Fruit fly (Drosophila melanogaster) whole organism, embryonic: ENCODE data around the gene mAChR-B.
A peak's percentile ranks its signal among the peaks of the same experiment; 100 is the strongest.

Experiments
- Asciz ChIP-seq: fragments of 200-800 bp; sonication (Bioruptor generic); optimal IDR thresholded peaks from 2 replicates; lab custom pipeline; 2017; ENCODE audit warnings: missing biosample characterization, mild to moderate bottlenecking, missing genetic modification characterization, missing genetic modification reagents
- Atf-2 ChIP-seq: fragments of 200-800 bp; sonication (Bioruptor generic); optimal IDR thresholded peaks from 2 replicates; lab custom pipeline; 2016; ENCODE audit warnings: missing biosample characterization, missing genetic modification characterization
- BtbVII ChIP-seq: fragments of 200-800 bp; sonication (Bioruptor generic); optimal IDR thresholded peaks from 3 replicates; lab custom pipeline; 2017; ENCODE audit warnings: missing biosample characterization, mild to moderate bottlenecking, missing genetic modification characterization
- Bteb2 ChIP-seq: fragments of 200-800 bp; sonication (Bioruptor generic); optimal IDR thresholded peaks from 2 replicates; lab custom pipeline; 2016; ENCODE audit warnings: missing biosample characterization, missing genetic modification characterization
- C15 ChIP-seq: fragments of 200-800 bp; sonication (Bioruptor generic); IDR thresholded peaks from 3 replicates; pipeline ENCODE4 v1.3.6; 2022; ENCODE audit warnings: missing biosample characterization, missing genetic modification characterization
- CG11695 ChIP-seq: fragments of 200-800 bp; sonication (Bioruptor generic); IDR thresholded peaks from 3 replicates; pipeline ENCODE4 v1.3.6; 2022; ENCODE audit warnings: missing biosample characterization, missing genetic modification characterization
- CG12219 ChIP-seq: fragments of 200-800 bp; sonication (Bioruptor generic); optimal IDR thresholded peaks from 3 replicates; lab custom pipeline; 2018; ENCODE audit warnings: missing biosample characterization, mild to moderate bottlenecking, missing genetic modification characterization
- CG12744 ChIP-seq: fragments of 200-800 bp; sonication (Bioruptor generic); optimal IDR thresholded peaks from 2 replicates; lab custom pipeline; 2016; ENCODE audit warnings: missing biosample characterization, missing genetic modification characterization
- CG15011 ChIP-seq: fragments of 200-800 bp; sonication (Bioruptor generic); optimal IDR thresholded peaks from 3 replicates; lab custom pipeline; 2018; ENCODE audit warnings: missing biosample characterization, mild to moderate bottlenecking, missing genetic modification characterization
- CG15696 ChIP-seq: fragments of 200-800 bp; sonication (Bioruptor generic); optimal IDR thresholded peaks from 2 replicates; lab custom pipeline; 2019; ENCODE audit warnings: missing biosample characterization, mild to moderate bottlenecking, missing genetic modification characterization, moderate library complexity
- CG16863 ChIP-seq: fragments of 200-800 bp; sonication (Bioruptor generic); optimal IDR thresholded peaks from 3 replicates; lab custom pipeline; 2016; ENCODE audit warnings: missing biosample characterization, missing genetic modification characterization
- CG17186 ChIP-seq: fragments of 200-800 bp; sonication (Bioruptor generic); optimal IDR thresholded peaks from 3 replicates; lab custom pipeline; 2017; ENCODE audit warnings: missing biosample characterization, missing genetic modification reagents, missing genetic modification characterization
- CG17802 ChIP-seq: fragments of 200-800 bp; sonication (Bioruptor generic); optimal IDR thresholded peaks from 2 replicates; lab custom pipeline; 2018; ENCODE audit warnings: missing biosample characterization, mild to moderate bottlenecking, missing genetic modification characterization, moderate library complexity
- CG31365 ChIP-seq: fragments of 200-800 bp; sonication (Bioruptor generic); optimal IDR thresholded peaks from 2 replicates; lab custom pipeline; 2018; ENCODE audit warnings: missing biosample characterization, mild to moderate bottlenecking, missing genetic modification characterization
- CG3163 ChIP-seq: fragments of 200-800 bp; sonication (Bioruptor generic); optimal IDR thresholded peaks from 3 replicates; lab custom pipeline; 2016; ENCODE audit warnings: missing biosample characterization, missing genetic modification characterization
- CG3281 ChIP-seq: fragments of 200-800 bp; sonication (Bioruptor generic); optimal IDR thresholded peaks from 3 replicates; lab custom pipeline; 2017; ENCODE audit warnings: missing biosample characterization, mild to moderate bottlenecking, missing genetic modification characterization
- CG34224 ChIP-seq: fragments of 200-800 bp; sonication (Bioruptor generic); IDR thresholded peaks from 3 replicates; pipeline ENCODE4 v1.3.6; 2022; ENCODE audit warnings: missing biosample characterization, missing genetic modification characterization; ENCODE audit not compliant: partially characterized antibody
- CG34376 ChIP-seq: fragments of 200-800 bp; sonication (Bioruptor generic); optimal IDR thresholded peaks from 2 replicates; lab custom pipeline; 2018; ENCODE audit warnings: missing biosample characterization, mild to moderate bottlenecking, missing genetic modification characterization
- CG6272 ChIP-seq: fragments of 200-800 bp; sonication (Bioruptor generic); IDR thresholded peaks from 2 replicates; pipeline ENCODE4 v1.3.6; 2022; ENCODE audit warnings: missing biosample characterization, missing genetic modification characterization
- CG6689 ChIP-seq: fragments of 200-800 bp; sonication (Bioruptor generic); IDR thresholded peaks from 2 replicates; pipeline ENCODE4 v1.3.6; 2022; ENCODE audit warnings: missing biosample characterization, missing genetic modification characterization
- CG6854 ChIP-seq: fragments of 200-800 bp; sonication (Bioruptor generic); optimal IDR thresholded peaks from 3 replicates; lab custom pipeline; 2017; ENCODE audit warnings: missing biosample characterization, mild to moderate bottlenecking, missing genetic modification characterization
- CG8359 ChIP-seq: fragments of 200-800 bp; sonication (Bioruptor generic); optimal IDR thresholded peaks from 2 replicates; lab custom pipeline; 2017; ENCODE audit warnings: missing biosample characterization, mild to moderate bottlenecking, missing genetic modification characterization, borderline replicate concordance
- CG8478 ChIP-seq: fragments of >200 bp; optimal IDR thresholded peaks from 2 replicates; lab custom pipeline; 2018
- Dbx ChIP-seq: fragments of 200-800 bp; sonication (Bioruptor generic); IDR thresholded peaks from 3 replicates; pipeline ENCODE4 v1.3.6; 2022; ENCODE audit warnings: missing biosample characterization, missing genetic modification characterization
- Gsc ChIP-seq: fragments of 200-800 bp; sonication (Bioruptor generic); IDR thresholded peaks from 2 replicates; pipeline ENCODE4 v1.3.6; 2022; ENCODE audit warnings: missing biosample characterization, missing genetic modification characterization
- Lpt ChIP-seq: fragments of >200 bp; optimal IDR thresholded peaks from 2 replicates; lab custom pipeline; 2018; ENCODE audit warnings: missing biosample characterization, missing genetic modification characterization
- Nf-YC ChIP-seq: fragments of 200-800 bp; optimal IDR thresholded peaks from 3 replicates; lab custom pipeline; 2019; ENCODE audit warnings: missing biosample characterization, mild to moderate bottlenecking, missing genetic modification characterization, moderate library complexity
- Sox100B ChIP-seq: fragments of 200-800 bp; sonication (Bioruptor generic); optimal IDR thresholded peaks from 3 replicates; lab custom pipeline; 2018; ENCODE audit warnings: missing biosample characterization, mild to moderate bottlenecking, missing genetic modification characterization
- abd-A ChIP-seq: fragments of 200-800 bp; sonication (Bioruptor generic); optimal IDR thresholded peaks from 3 replicates; lab custom pipeline; 2019; ENCODE audit warnings: missing biosample characterization, mild to moderate bottlenecking, missing genetic modification characterization, moderate library complexity
- ase ChIP-seq: fragments of 200-800 bp; sonication (Bioruptor generic); IDR thresholded peaks from 3 replicates; pipeline ENCODE4 v1.3.6; 2022; ENCODE audit warnings: missing biosample characterization, missing genetic modification characterization
- bbx ChIP-seq: fragments of 200-800 bp; sonication (Bioruptor generic); IDR thresholded peaks from 2 replicates; pipeline ENCODE4 v1.3.6; 2022; ENCODE audit warnings: missing biosample characterization, missing genetic modification characterization; ENCODE audit not compliant: partially characterized antibody
- bowl ChIP-seq: fragments of 200-800 bp; sonication (Bioruptor generic); IDR thresholded peaks from 2 replicates; pipeline ENCODE4 v1.3.6; 2022; ENCODE audit warnings: missing biosample characterization, missing genetic modification characterization
- cas ChIP-seq: fragments of 200-800 bp; sonication (Bioruptor generic); IDR thresholded peaks from 2 replicates; pipeline ENCODE4 v1.3.6; 2022; ENCODE audit warnings: missing biosample characterization, missing genetic modification characterization
- corto ChIP-seq: fragments of 200-800 bp; sonication (Bioruptor generic); optimal IDR thresholded peaks from 2 replicates; lab custom pipeline; 2016; ENCODE audit warnings: missing biosample characterization, mild to moderate bottlenecking, missing genetic modification characterization, moderate library complexity
- dpn ChIP-seq, 2 experiments: fragments of 200-800 bp; sonication (Bioruptor generic); optimal IDR thresholded peaks; 3 replicates each; lab custom pipeline; 2016; ENCODE audit warnings: missing biosample characterization in 2 of 2, missing genetic modification characterization in 2 of 2
- fd102C ChIP-seq: fragments of 200-800 bp; sonication (Bioruptor generic); optimal IDR thresholded peaks from 2 replicates; lab custom pipeline; 2018; ENCODE audit warnings: missing biosample characterization, mild to moderate bottlenecking, missing genetic modification characterization, moderate library complexity
- fd64A ChIP-seq: fragments of 200-800 bp; sonication (Bioruptor generic); optimal IDR thresholded peaks from 3 replicates; lab custom pipeline; 2018; ENCODE audit warnings: missing biosample characterization, mild to moderate bottlenecking, missing genetic modification characterization
- grau ChIP-seq: fragments of 200-800 bp; optimal IDR thresholded peaks from 3 replicates; lab custom pipeline; 2019; ENCODE audit warnings: missing biosample characterization, mild to moderate bottlenecking, missing genetic modification characterization, moderate library complexity
- gsb ChIP-seq: fragments of 200-800 bp; sonication (Bioruptor generic); IDR thresholded peaks from 2 replicates; pipeline ENCODE4 v1.3.6; 2022; ENCODE audit warnings: missing biosample characterization, missing genetic modification characterization
- lab ChIP-seq: fragments of 200-800 bp; sonication (Bioruptor generic); optimal IDR thresholded peaks from 3 replicates; lab custom pipeline; 2017; ENCODE audit warnings: missing biosample characterization, missing genetic modification characterization, mild to moderate bottlenecking, moderate library complexity, missing genetic modification reagents
- lilli ChIP-seq: fragments of 200-800 bp; sonication (Bioruptor generic); optimal IDR thresholded peaks from 3 replicates; lab custom pipeline; 2016; ENCODE audit warnings: missing biosample characterization, missing genetic modification characterization
- lmd ChIP-seq: fragments of 200-800 bp; sonication (Bioruptor generic); IDR thresholded peaks from 2 replicates; pipeline ENCODE4 v1.3.6; 2022; ENCODE audit warnings: missing biosample characterization, missing genetic modification characterization
- luna ChIP-seq: fragments of 200-800 bp; sonication (Bioruptor generic); optimal IDR thresholded peaks from 2 replicates; lab custom pipeline; 2016; ENCODE audit warnings: missing biosample characterization, missing genetic modification characterization
- nom ChIP-seq: fragments of 200-800 bp; sonication (Bioruptor generic); optimal IDR thresholded peaks from 2 replicates; lab custom pipeline; 2017; ENCODE audit warnings: missing biosample characterization, missing genetic modification characterization, mild to moderate bottlenecking, moderate library complexity, missing genetic modification reagents
- pfk ChIP-seq: fragments of 200-800 bp; sonication (Bioruptor generic); optimal IDR thresholded peaks from 2 replicates; lab custom pipeline; 2018; ENCODE audit warnings: missing biosample characterization, mild to moderate bottlenecking, missing genetic modification characterization, moderate library complexity
- ranshi ChIP-seq: fragments of 200-800 bp; sonication (Bioruptor generic); IDR thresholded peaks from 2 replicates; pipeline ENCODE4 v1.3.6; 2022; ENCODE audit warnings: missing biosample characterization, missing genetic modification characterization
- scrt ChIP-seq: fragments of 200-800 bp; sonication (Bioruptor generic); optimal IDR thresholded peaks from 2 replicates; lab custom pipeline; 2018; ENCODE audit warnings: missing biosample characterization, mild to moderate bottlenecking, missing genetic modification characterization, moderate library complexity
- tap ChIP-seq: fragments of 200-800 bp; optimal IDR thresholded peaks from 3 replicates; lab custom pipeline; 2019; ENCODE audit warnings: missing biosample characterization, mild to moderate bottlenecking, missing genetic modification characterization, moderate library complexity
- tgo ChIP-seq: fragments of 200-800 bp; sonication (Bioruptor generic); IDR thresholded peaks from 3 replicates; pipeline ENCODE4 v1.3.6; 2022; ENCODE audit warnings: missing biosample characterization, missing genetic modification characterization
- tup ChIP-seq: fragments of 200-800 bp; sonication (Bioruptor generic); optimal IDR thresholded peaks from 2 replicates; lab custom pipeline; 2016; ENCODE audit warnings: missing biosample characterization, mild to moderate bottlenecking, missing genetic modification characterization, moderate library complexity
- wdn ChIP-seq: fragments of 200-800 bp; sonication (Bioruptor generic); IDR thresholded peaks from 2 replicates; pipeline ENCODE4 v1.3.6; 2022; ENCODE audit warnings: missing biosample characterization, missing genetic modification characterization
- yki ChIP-seq: fragments of >200 bp; optimal IDR thresholded peaks from 3 replicates; lab custom pipeline; 2018

Gene mAChR-B

DNA sequence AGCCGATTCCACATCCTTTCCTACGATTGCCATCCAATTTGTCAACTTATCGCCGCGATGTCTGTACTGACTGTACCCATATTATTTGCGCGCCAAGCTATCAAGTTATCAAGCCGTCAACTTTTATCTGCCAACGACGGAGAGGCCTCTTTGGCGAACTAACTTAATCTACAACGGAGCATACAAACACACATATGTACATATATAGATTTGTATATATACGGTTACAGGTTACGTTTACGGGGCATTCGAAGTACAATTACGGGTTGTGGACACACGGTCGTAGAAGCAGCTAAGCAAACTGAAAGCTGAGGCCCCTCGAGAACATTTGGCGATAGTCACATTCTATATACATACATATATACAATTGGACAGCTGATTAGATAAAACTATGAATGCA lies 56.1 kb downstream of the mAChR-B start (continued):
- TF ChIP-seq Dbx (GFP tag; lab: Robert Waterston, UW) (peak; percentile 48; the same call in 1 of the 3 replicates), wdn (GFP tag; lab: Robert Waterston, UW) (no peak; the same call in 1 of the 2 replicates), pfk (GFP tag; lab: Kevin White, UChicago) (peak; percentile 59), CG16863 (GFP tag; lab: Kevin White, UChicago) (no peak), CG34224 (GFP tag; lab: Robert Waterston, UW) (no peak), Sox100B (no peak), fd64A (GFP tag; lab: Kevin White, UChicago) (peak; percentile 9), CG6689 (no peak), bbx (GFP tag; lab: Robert Waterston, UW) (no peak), CG12744 (GFP tag; lab: Kevin White, UChicago) (peak; percentile 33), lab (GFP tag; lab: Kevin White, UChicago) (peak; percentile 89), yki (lab: Kevin White, UChicago) (no peak), tap (tag; lab: Kevin White, UChicago) (peak; percentile 45), grau (peak; percentile 14), nom (GFP tag; lab: Kevin White, UChicago) (no peak), CG8359 (GFP tag; lab: Kevin White, UChicago) (no peak), ranshi (GFP tag; lab: Robert Waterston, UW) (no peak; the same call in 1 of the 2 replicates), CG34376 (peak; percentile 82), CG11695 (GFP tag; lab: Robert Waterston, UW) (peak; percentile 54; the same call in 1 of the 3 replicates), CG31365 (tag; lab: Kevin White, UChicago) (peak; percentile 33), bowl (no peak), CG15696 (tag; lab: Kevin White, UChicago) (peak; percentile 7), C15 (GFP tag; lab: Robert Waterston, UW) (no peak), CG8478 (lab: Kevin White, UChicago) (no peak), CG17802 (no peak), Bteb2 (GFP tag; lab: Kevin White, UChicago) (peak; percentile 12), CG12219 (peak; percentile 7), Nf-YC (tag; lab: Kevin White, UChicago) (peak; percentile 20), dpn (GFP tag; optimal IDR thresholded peaks at IDR 0.05; lab: Kevin White, UChicago) (no peak), BtbVII (GFP tag; lab: Kevin White, UChicago) (peak; percentile 60), CG15011 (GFP tag; lab: Kevin White, UChicago) (no peak), Lpt (GFP tag; lab: Kevin White, UChicago) (no peak), corto (GFP tag; lab: Kevin White, UChicago) (no peak), CG17186 (GFP tag; lab: Kevin White, UChicago) (no peak), tup (GFP tag; lab: Kevin White, UChicago) (no peak), tgo (no peak), luna (no peak), fd102C (no peak), ase (no peak), scrt (GFP tag; lab: Kevin White, UChicago) (peak; percentile 25), Asciz (peak; percentile 23), abd-A (tag; lab: Kevin White, UChicago) (no peak), Atf-2 (GFP tag; lab: Kevin White, UChicago) (no peak), CG6854 (GFP tag; lab: Kevin White, UChicago) (peak; percentile 57), lilli (GFP tag; lab: Kevin White, UChicago) (no peak), CG3163 (GFP tag; lab: Kevin White, UChicago) (no peak), CG6272 (GFP tag; lab: Robert Waterston, UW) (no peak), gsb (peak; percentile 36; the same call in 1 of the 2 replicates), Gsc (no peak), cas (no peak), lmd (GFP tag; lab: Robert Waterston, UW) (no peak), CG3281 (GFP tag; lab: Kevin White, UChicago) (peak; percentile 74)
